Worm (Caenorhabditis elegans): Measurements from ENCODE around the gene ttbk-4.

ce11 chrIV:10063941-10064340 lies 11.0 kb downstream of the ttbk-4 start:
- TF ChIP-seq madf-10 (tag; optimal IDR thresholded peaks at IDR 0.05) (no peak), athp-1 (tag; optimal IDR thresholded peaks at IDR 0.05) (no peak), ceh-100 (GFP tag; IDR thresholded peaks at IDR 0.05) (no peak), F49E8.2 (tag; optimal IDR thresholded peaks at IDR 0.05; ENCODE audit: insufficient read depth) (no peak), attf-3 (GFP tag; conservative IDR thresholded peaks at IDR 0.05) (no peak), F22D6.2 (tag; optimal IDR thresholded peaks at IDR 0.05) (no peak), lin-40 (tag; optimal IDR thresholded peaks at IDR 0.05) (no peak), ama-1 (optimal IDR thresholded peaks at IDR 0.05) (no peak), ama-1 (GFP tag; optimal IDR thresholded peaks at IDR 0.05) (no peak), F57A8.1 (GFP tag; optimal IDR thresholded peaks at IDR 0.05) (no peak), nfya-1 (tag; optimal IDR thresholded peaks at IDR 0.05; ENCODE audit: borderline replicate concordance, insufficient read depth) (no peak)

Measured in whole organism, young adult.